Worm (Caenorhabditis elegans) whole organism, mixed stage, embryonic: Measurements from ENCODE around the gene F01G10.9.

Experiments used
- ces-1 ChIP-seq: fragments of 150-350 bp; optimal IDR thresholded peaks from 2 replicates; lab custom pipeline; 2014; ENCODE audit warnings: missing biosample characterization, missing genetic modification reagents, missing genetic modification characterization
- lin-13 ChIP-seq: fragments of 150-350 bp; optimal IDR thresholded peaks from 2 replicates; lab custom pipeline; 2014; ENCODE audit warnings: missing biosample characterization, missing genetic modification characterization
- lsy-2 ChIP-seq: fragments of 150-350 bp; optimal IDR thresholded peaks from 2 replicates; lab custom pipeline; 2014; ENCODE audit warnings: missing biosample characterization, missing genetic modification characterization
- mep-1 ChIP-seq: fragments of 150-350 bp; optimal IDR thresholded peaks from 2 replicates; lab custom pipeline; 2017; ENCODE audit warnings: missing biosample characterization, missing genetic modification reagents, missing genetic modification characterization, inconsistent platforms
- nhr-12 ChIP-seq: fragments of 150-350 bp; optimal IDR thresholded peaks from 2 replicates; lab custom pipeline; 2014; ENCODE audit warnings: missing biosample characterization, missing genetic modification characterization
- nhr-28 ChIP-seq: fragments of 150-350 bp; optimal IDR thresholded peaks from 2 replicates; lab custom pipeline; 2014; ENCODE audit warnings: missing biosample characterization, missing genetic modification characterization
- nhr-76 ChIP-seq: sonication (generic microtip); optimal IDR thresholded peaks from 2 replicates; lab custom pipeline; 2017; ENCODE audit warnings: missing biosample characterization, missing genetic modification characterization
- unc-62 ChIP-seq: fragments of 150-350 bp; optimal IDR thresholded peaks from 2 replicates; lab custom pipeline; 2014; ENCODE audit warnings: missing biosample characterization, missing genetic modification reagents, missing genetic modification characterization

DNA sequence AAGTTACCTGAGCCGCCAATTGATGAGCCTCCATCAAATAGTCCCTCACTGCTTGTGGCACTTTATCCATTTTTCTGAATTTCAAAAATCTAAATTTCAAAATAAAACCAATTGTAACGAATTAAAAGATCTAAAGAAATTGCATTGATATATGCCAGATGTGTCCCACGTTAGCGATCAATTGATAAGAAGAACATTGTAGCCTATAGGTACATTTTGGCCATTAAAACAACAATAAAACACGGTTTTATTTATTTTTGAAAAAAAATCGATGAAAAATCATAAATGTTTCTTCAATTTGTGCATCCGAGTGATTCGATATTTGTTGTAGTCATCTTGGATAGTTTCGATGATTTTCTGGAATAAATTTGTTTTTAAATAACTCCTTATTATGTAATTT, 20.4 kb downstream of the F01G10.9 start, which contains the start of gene ech-8:
- TF ChIP-seq nhr-12 (tag; lab: Kevin White, UChicago) = no peak
- no peak for TF ChIP-seq mep-1 (tag; lab: Kevin White, UChicago)
- TF ChIP-seq lin-13 (tag; lab: Kevin White, UChicago) = no peak
- TF ChIP-seq lsy-2 (tag; lab: Kevin White, UChicago) = no peak
- no peak for TF ChIP-seq unc-62
- no peak for TF ChIP-seq ces-1 (GFP tag; lab: Kevin White, UChicago)
- no peak for TF ChIP-seq nhr-28
- TF ChIP-seq nhr-76 (tag; lab: Kevin White, UChicago) = no peak
